Worm (Caenorhabditis elegans): ENCODE measurements around the gene itsn-1.

itsn-1 gene

DNA sequence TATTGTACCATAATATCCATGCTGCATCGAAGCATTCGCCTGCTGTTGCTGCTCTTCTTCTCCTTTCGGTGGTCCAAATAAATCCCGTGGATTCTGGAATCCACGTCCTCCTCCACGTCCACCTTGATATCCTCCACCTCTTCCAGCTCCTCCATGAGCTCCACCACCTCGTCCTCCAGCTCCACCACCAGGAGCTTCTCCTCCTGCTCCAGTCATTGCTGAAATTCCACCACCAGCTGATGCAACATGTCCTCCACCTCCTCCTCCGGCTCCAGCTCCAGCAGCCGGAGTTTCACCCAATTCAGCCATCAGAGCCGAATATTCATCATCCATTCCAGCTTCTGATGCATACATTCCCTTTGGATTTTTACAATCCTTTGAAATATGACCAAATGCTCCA, 13.9 kb upstream of the itsn-1 start:
- no peak for TF ChIP-seq nhr-12 (tag; optimal IDR thresholded peaks at IDR 0.05)
- no peak for TF ChIP-seq zip-8 (tag; optimal IDR thresholded peaks at IDR 0.05)
- TF ChIP-seq ceh-39 (tag; optimal IDR thresholded peaks at IDR 0.05) = no peak
- TF ChIP-seq ces-1 (GFP tag; optimal IDR thresholded peaks at IDR 0.05) = no peak
- TF ChIP-seq mab-5 (tag; optimal IDR thresholded peaks at IDR 0.05) = no peak
- TF ChIP-seq unc-62 (GFP tag; optimal IDR thresholded peaks at IDR 0.05) = no peak
- TF ChIP-seq flh-1 (GFP tag; optimal IDR thresholded peaks at IDR 0.05) = no peak
- no peak for TF ChIP-seq mls-2 (tag; optimal IDR thresholded peaks at IDR 0.05)
- TF ChIP-seq unc-120 (tag; optimal IDR thresholded peaks at IDR 0.05; ENCODE audit: poor library complexity, severe bottlenecking) = no peak
- no peak for TF ChIP-seq cnd-1 (tag; optimal IDR thresholded peaks at IDR 0.05)
- no peak for TF ChIP-seq hlh-1 (tag; optimal IDR thresholded peaks at IDR 0.05)
- no peak for TF ChIP-seq lin-13 (tag; optimal IDR thresholded peaks at IDR 0.05)

DNA sequence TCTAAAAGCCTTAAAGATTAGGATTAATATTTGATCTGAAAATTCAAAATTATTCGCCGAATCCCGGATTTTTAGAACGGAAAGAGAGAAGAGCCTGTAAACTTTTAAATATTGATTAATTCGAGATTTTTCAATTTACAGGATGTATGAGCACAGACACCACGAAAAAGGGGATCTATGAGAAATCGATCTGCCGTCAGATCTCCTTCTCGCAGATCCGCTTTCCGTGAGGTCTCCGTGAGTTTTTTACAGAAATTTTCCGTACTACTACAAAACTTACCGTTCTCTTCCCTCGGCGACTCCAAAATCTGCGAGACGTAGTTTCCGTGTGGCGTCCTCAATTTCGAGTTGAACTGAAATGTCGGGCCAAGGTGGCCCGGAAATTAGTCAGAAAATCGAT, 11.3 kb upstream of the itsn-1 start:
- TF ChIP-seq nhr-2 (tag; optimal IDR thresholded peaks at IDR 0.05) (no peak), blmp-1 (tag; optimal IDR thresholded peaks at IDR 0.05) (no peak), cnd-1 (tag; optimal IDR thresholded peaks at IDR 0.05) (peak; percentile 64), ceh-83 (GFP tag; optimal IDR thresholded peaks at IDR 0.05) (peak; percentile 30), ceh-43 (GFP tag; optimal IDR thresholded peaks at IDR 0.05) (no peak), pha-4 (tag; optimal IDR thresholded peaks at IDR 0.05) (no peak)

DNA sequence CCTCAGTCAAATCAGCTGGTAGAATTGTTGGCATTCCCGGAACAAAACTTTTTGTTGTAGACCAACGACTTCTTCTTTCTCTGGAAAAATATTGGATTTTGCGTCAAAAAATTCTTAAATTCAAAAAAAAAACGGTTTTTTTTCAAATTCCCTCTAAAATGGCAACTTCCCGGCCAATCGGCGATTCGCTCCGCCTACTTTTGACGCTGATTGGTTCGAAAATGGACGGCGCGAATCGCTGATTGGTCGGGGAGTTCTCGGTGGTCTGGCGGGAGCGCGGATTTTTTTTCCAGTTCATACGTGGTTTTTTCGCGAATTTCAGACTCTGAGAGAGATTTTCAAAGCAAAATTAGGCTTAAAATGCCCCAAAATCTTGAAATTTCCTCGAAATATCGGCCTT, 10.7 kb upstream of the itsn-1 start:
- TF ChIP-seq ztf-11 (tag; optimal IDR thresholded peaks at IDR 0.05) = no peak
- TF ChIP-seq zip-8 (tag; optimal IDR thresholded peaks at IDR 0.05) = no peak
- TF ChIP-seq unc-62 (GFP tag; optimal IDR thresholded peaks at IDR 0.05) = no peak
- no peak for TF ChIP-seq nhr-2 (tag; optimal IDR thresholded peaks at IDR 0.05)
- TF ChIP-seq mls-2 (tag; optimal IDR thresholded peaks at IDR 0.05) = no peak
- no peak for TF ChIP-seq sem-2 (GFP tag; optimal IDR thresholded peaks at IDR 0.05)
- TF ChIP-seq drap-1 (GFP tag; optimal IDR thresholded peaks at IDR 0.05) = no peak
- no peak for TF ChIP-seq ceh-39 (tag; optimal IDR thresholded peaks at IDR 0.05)
- TF ChIP-seq lin-32 (GFP tag; optimal IDR thresholded peaks at IDR 0.05) = no peak
- TF ChIP-seq ceh-83 (GFP tag; optimal IDR thresholded peaks at IDR 0.05) = no peak
- TF ChIP-seq nhr-237 (tag; optimal IDR thresholded peaks at IDR 0.05) = no peak
- TF ChIP-seq ceh-43 (GFP tag; optimal IDR thresholded peaks at IDR 0.05) = no peak
- TF ChIP-seq M03D4.4 (tag; optimal IDR thresholded peaks at IDR 0.05) = no peak
- TF ChIP-seq pha-4 (tag; optimal IDR thresholded peaks at IDR 0.05) = no peak
- no peak for TF ChIP-seq unc-120 (tag; optimal IDR thresholded peaks at IDR 0.05; ENCODE audit: poor library complexity, severe bottlenecking)
- TF ChIP-seq cnd-1 (tag; optimal IDR thresholded peaks at IDR 0.05) = no peak
- no peak for TF ChIP-seq blmp-1 (tag; optimal IDR thresholded peaks at IDR 0.05)
- TF ChIP-seq mep-1 (tag; optimal IDR thresholded peaks at IDR 0.05) = no peak
- no peak for TF ChIP-seq mab-5 (tag; optimal IDR thresholded peaks at IDR 0.05)
- TF ChIP-seq tbx-8 (GFP tag; optimal IDR thresholded peaks at IDR 0.05) = no peak

DNA sequence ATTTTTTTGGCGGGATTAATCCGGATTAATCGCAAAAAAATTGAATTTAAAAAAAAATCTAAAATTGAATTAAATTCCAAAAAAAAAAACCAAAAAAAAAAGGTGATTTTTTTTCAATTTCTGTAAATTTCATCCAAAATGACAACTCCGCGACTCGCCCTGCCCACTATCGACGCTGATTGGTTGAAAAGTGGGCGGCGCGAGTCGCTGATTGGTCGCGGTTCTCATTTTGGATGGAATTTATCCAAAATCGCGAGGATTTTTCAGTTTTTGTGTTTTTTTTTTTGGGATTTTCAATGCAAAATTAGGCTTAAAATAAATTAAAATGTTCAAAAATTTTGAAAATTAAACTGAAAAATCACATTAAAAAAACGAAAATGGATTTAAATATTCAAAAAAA, 10.0 kb upstream of the itsn-1 start:
- TF ChIP-seq flh-1 (GFP tag; optimal IDR thresholded peaks at IDR 0.05) (no peak), bed-3 (GFP tag; optimal IDR thresholded peaks at IDR 0.05) (no peak), unc-39 (tag; optimal IDR thresholded peaks at IDR 0.05) (no peak), blmp-1 (tag; optimal IDR thresholded peaks at IDR 0.05) (no peak), mep-1 (tag; optimal IDR thresholded peaks at IDR 0.05) (no peak), ham-2 (GFP tag; optimal IDR thresholded peaks at IDR 0.05) (no peak), elt-3 (tag; optimal IDR thresholded peaks at IDR 0.05) (no peak), ceh-39 (tag; optimal IDR thresholded peaks at IDR 0.05) (no peak), lin-13 (tag; optimal IDR thresholded peaks at IDR 0.05) (no peak), sem-2 (GFP tag; optimal IDR thresholded peaks at IDR 0.05) (no peak), hlh-1 (tag; optimal IDR thresholded peaks at IDR 0.05) (no peak), cnd-1 (tag; optimal IDR thresholded peaks at IDR 0.05) (no peak), ceh-43 (GFP tag; optimal IDR thresholded peaks at IDR 0.05) (no peak), nhr-28 (tag; optimal IDR thresholded peaks at IDR 0.05) (no peak), nhr-12 (tag; optimal IDR thresholded peaks at IDR 0.05) (no peak), unc-120 (tag; optimal IDR thresholded peaks at IDR 0.05; ENCODE audit: poor library complexity, severe bottlenecking) (no peak), nhr-237 (tag; optimal IDR thresholded peaks at IDR 0.05) (no peak), snpc-4 (tag; optimal IDR thresholded peaks at IDR 0.05) (no peak), M03D4.4 (tag; optimal IDR thresholded peaks at IDR 0.05) (no peak), nhr-76 (tag; optimal IDR thresholded peaks at IDR 0.05) (no peak)

DNA sequence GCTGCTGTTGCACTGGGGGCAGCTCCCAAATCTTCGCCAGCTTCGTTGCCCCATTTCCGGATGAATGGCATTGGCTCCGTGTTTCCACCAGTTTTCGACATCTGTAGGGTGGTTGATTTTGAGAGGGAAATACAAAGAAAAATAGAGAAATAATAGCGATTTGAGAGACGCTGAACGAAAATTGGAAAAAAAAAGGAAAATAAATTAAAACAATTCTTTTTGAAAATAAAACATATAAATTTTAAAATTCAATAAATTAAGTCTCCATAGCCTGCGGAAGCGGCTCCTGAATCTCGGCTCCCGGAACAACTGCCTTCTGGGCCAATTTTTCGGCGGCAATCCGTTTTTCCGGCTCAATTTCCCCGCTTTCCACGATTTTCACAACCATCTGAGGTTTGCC, 8.6 kb upstream of the itsn-1 start, which contains the start of gene sfa-1:
sfa-1 (minus strand) TSS at position 101 of the 400 bp plus-strand sequence.
- TF ChIP-seq nhr-28 (tag; optimal IDR thresholded peaks at IDR 0.05) (no peak), unc-39 (tag; optimal IDR thresholded peaks at IDR 0.05) (no peak), nhr-2 (tag; optimal IDR thresholded peaks at IDR 0.05) (no peak), sptf-1 (tag; optimal IDR thresholded peaks at IDR 0.05) (no peak), M03D4.4 (tag; optimal IDR thresholded peaks at IDR 0.05) (no peak), flh-1 (GFP tag; optimal IDR thresholded peaks at IDR 0.05) (no peak), mab-5 (tag; optimal IDR thresholded peaks at IDR 0.05) (no peak), lin-32 (GFP tag; optimal IDR thresholded peaks at IDR 0.05) (no peak), zip-8 (tag; optimal IDR thresholded peaks at IDR 0.05) (no peak), nhr-76 (tag; optimal IDR thresholded peaks at IDR 0.05) (no peak), ztf-11 (tag; optimal IDR thresholded peaks at IDR 0.05) (no peak)
